Fruit fly (Drosophila melanogaster): ENCODE results near the gene Cph.

DNA sequence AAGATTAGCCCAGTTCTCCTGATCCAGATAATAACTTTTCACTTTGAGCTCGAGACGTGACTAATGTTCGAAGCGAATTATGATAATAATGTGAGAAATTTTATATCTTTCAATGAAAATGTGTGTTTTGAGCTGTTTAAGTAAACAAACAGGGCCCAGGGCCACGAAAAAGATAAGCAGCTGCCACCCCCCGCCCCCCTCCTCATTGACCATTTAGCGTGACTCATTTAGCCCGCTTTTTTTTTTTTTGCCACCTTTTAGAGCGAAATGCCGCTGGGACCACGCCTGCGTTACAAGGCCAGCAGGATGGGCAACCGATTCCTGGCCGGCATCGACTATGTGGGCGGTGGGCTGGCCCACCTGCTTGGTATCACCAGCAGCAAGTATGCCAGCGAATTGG is 32.0 kb upstream of the Cph start:
- TF ChIP-seq CG3838 (GFP tag; optimal IDR thresholded peaks at IDR 0.05) = no peak
- TF ChIP-seq kay (GFP tag; optimal IDR thresholded peaks at IDR 0.05) = peak; percentile 51
- no peak for TF ChIP-seq Dll (GFP tag; IDR thresholded peaks at IDR 0.05; ENCODE audit: partially characterized antibody)
- no peak for TF ChIP-seq usp (GFP tag; optimal IDR thresholded peaks at IDR 0.05)
- no peak for TF ChIP-seq HLH4C (GFP tag; IDR thresholded peaks at IDR 0.05; ENCODE audit: partially characterized antibody)
- no peak for TF ChIP-seq CG13775 (GFP tag; optimal IDR thresholded peaks at IDR 0.05)
- no peak for TF ChIP-seq luna (GFP tag; optimal IDR thresholded peaks at IDR 0.05)
- no peak for TF ChIP-seq B-H1 (GFP tag; IDR thresholded peaks at IDR 0.05)
- no peak for TF ChIP-seq E2f2 (GFP tag; IDR thresholded peaks at IDR 0.05)
- TF ChIP-seq trh (GFP tag; optimal IDR thresholded peaks at IDR 0.05) = no peak
- no peak for TF ChIP-seq fd96Cb (tag; optimal IDR thresholded peaks at IDR 0.05)
- TF ChIP-seq nerfin-2 (GFP tag; IDR thresholded peaks at IDR 0.05; ENCODE audit: partially characterized antibody) = no peak
- no peak for TF ChIP-seq CG18619 (GFP tag; optimal IDR thresholded peaks at IDR 0.05)
